Worm (Caenorhabditis elegans): ENCODE data around the gene F07G11.1.

Gene F07G11.1

DNA sequence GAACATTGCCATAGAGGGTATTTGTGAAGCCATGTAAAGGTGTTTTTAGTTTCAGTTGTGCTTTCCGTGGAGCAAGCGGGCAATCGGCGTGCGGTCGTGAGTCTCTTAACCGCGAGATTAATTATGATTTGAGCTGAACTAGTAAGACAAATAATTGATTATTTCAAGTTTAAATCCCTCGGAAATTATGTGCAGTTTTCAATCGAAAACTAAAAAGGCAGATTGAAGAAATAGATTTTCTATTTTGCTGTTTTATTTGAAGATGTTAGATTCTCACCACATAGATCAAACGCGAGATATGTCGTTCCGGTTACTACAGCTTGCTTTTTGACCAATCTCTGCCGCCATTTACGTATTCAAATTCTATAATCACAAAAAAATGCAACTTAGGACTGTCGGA lies 25.2 kb upstream of the F07G11.1 start, which contains the start of gene C13A2.3:
C13A2.3 (plus strand) TSS at position 301 of the 400 bp plus-strand sequence.
- TF ChIP-seq ref-2 (tag; optimal IDR thresholded peaks at IDR 0.05) (no peak), npax-4 (tag; optimal IDR thresholded peaks at IDR 0.05) (no peak), ceh-31 (tag; optimal IDR thresholded peaks at IDR 0.05) (no peak), ahr-1 (tag; optimal IDR thresholded peaks at IDR 0.05) (no peak), tbx-2 (tag; optimal IDR thresholded peaks at IDR 0.05) (no peak), lin-11 (tag; optimal IDR thresholded peaks at IDR 0.05) (no peak)

DNA sequence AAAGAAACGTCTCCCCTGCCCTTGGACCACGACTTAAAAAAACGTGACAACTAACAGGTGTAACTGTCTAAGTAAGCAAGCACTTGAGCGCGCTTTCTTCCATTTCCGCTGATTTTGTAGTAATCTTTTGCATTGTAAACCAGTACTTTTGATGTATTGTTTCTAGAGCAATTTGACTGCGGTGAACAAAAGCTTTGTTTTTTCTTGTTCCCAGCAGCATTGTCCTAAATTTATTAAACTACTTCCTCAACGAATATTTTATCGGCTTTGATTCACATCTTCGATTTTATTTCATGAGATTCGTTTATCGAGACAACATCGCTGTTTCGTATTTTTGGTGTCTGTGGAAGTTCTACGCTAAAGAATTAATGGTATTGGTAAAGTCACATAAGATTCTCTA lies 18.5 kb upstream of the F07G11.1 start, which contains the start of gene C13A2.1:
C13A2.1 (plus strand) TSS at position 301 of the 400 bp plus-strand sequence.
- no peak for TF ChIP-seq eyg-1 (tag; optimal IDR thresholded peaks at IDR 0.05)
- TF ChIP-seq hlh-13 (GFP tag; optimal IDR thresholded peaks at IDR 0.05) = no peak
- no peak for TF ChIP-seq ceh-48 (tag; optimal IDR thresholded peaks at IDR 0.05)
- no peak for TF ChIP-seq unc-86 (tag; optimal IDR thresholded peaks at IDR 0.05)
- TF ChIP-seq T23F11.4 (GFP tag; optimal IDR thresholded peaks at IDR 0.05) = no peak
- TF ChIP-seq tbx-7 (tag; optimal IDR thresholded peaks at IDR 0.05) = no peak
- TF ChIP-seq ama-1 (optimal IDR thresholded peaks at IDR 0.05) = no peak
- TF ChIP-seq sox-4 (tag; optimal IDR thresholded peaks at IDR 0.05) = no peak
- TF ChIP-seq pax-1 (tag; optimal IDR thresholded peaks at IDR 0.05) = no peak
- TF ChIP-seq sox-2 (GFP tag; IDR thresholded peaks at IDR 0.05) = no peak
- TF ChIP-seq elt-4 (tag; optimal IDR thresholded peaks at IDR 0.05) = no peak

DNA sequence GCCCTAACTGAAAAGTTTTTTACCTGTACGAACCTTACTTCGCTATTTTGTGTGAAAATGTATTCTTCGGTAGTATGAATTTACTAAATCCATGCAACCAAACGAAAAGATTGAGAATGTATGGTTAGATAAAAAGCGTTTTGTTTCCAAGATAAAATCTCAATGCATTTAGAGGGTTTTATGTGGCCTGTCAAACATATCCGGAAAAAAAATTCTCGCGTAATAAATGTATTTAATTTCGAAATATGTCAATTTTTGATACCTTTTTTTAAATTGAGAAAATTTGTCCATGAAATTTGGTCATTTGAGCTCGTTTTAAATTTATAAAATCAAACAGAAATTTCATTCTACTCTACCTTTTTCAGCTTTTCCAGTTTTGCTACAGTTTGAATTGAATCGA lies 11.9 kb upstream of the F07G11.1 start, which contains the start of gene F07G11.4:
F07G11.4 (minus strand) TSS at position 101 of the 400 bp plus-strand sequence.
- TF ChIP-seq ets-4 (tag; optimal IDR thresholded peaks at IDR 0.05) (no peak), unc-86 (tag; optimal IDR thresholded peaks at IDR 0.05) (no peak), hlh-6 (tag; optimal IDR thresholded peaks at IDR 0.05) (no peak), ceh-19 (GFP tag; optimal IDR thresholded peaks at IDR 0.05) (no peak), dmd-4 (tag; optimal IDR thresholded peaks at IDR 0.05; ENCODE audit: borderline replicate concordance) (no peak), K02D7.2 (tag; optimal IDR thresholded peaks at IDR 0.05) (no peak), pag-3 (tag; optimal IDR thresholded peaks at IDR 0.05; ENCODE audit: borderline replicate concordance) (no peak), ceh-24 (tag; optimal IDR thresholded peaks at IDR 0.05) (no peak), pha-2 (tag; optimal IDR thresholded peaks at IDR 0.05) (no peak), fkh-10 (GFP tag; optimal IDR thresholded peaks at IDR 0.05) (no peak), zip-5 (tag; optimal IDR thresholded peaks at IDR 0.05) (no peak), F13H6.1 (tag; optimal IDR thresholded peaks at IDR 0.05) (no peak)

ce11 chrV:7297263-7297662 lies 9.9 kb upstream of the F07G11.1 start, which contains the start of gene srj-32:
srj-32 (minus strand) TSS chrV:7297363.
- TF ChIP-seq fkh-6 (tag; optimal IDR thresholded peaks at IDR 0.05) (no peak), hlh-13 (GFP tag; optimal IDR thresholded peaks at IDR 0.05) (no peak), ceh-30 (tag; optimal IDR thresholded peaks at IDR 0.05) (no peak), lin-11 (tag; optimal IDR thresholded peaks at IDR 0.05) (no peak), ahr-1 (tag; optimal IDR thresholded peaks at IDR 0.05) (no peak), ceh-24 (tag; optimal IDR thresholded peaks at IDR 0.05) (no peak)

DNA sequence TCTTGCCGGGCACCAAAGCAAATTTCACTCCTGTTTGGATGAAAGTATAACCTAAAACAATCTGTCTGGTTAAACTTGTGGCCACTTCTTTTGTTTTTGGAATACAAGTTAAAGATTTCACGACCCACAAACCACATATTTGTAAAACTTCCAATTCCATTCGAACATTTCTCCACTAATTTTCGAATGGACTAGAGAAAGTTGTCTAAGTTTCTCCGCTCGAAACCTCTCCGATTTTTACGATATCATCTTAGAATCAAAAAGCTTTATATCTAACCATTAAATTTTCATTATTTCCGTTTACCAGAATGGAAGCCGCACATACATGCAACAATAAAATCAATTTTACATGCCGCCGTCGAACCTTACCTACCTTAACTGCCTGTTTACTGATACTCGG lies 8.7 kb upstream of the F07G11.1 start, which contains the start of gene F07G11.3:
F07G11.3 (plus strand) TSS at position 301 of the 400 bp plus-strand sequence.
- no peak for TF ChIP-seq tbx-7 (tag; optimal IDR thresholded peaks at IDR 0.05)
- no peak for TF ChIP-seq F13H6.1 (tag; optimal IDR thresholded peaks at IDR 0.05)
- TF ChIP-seq syd-9 (tag; optimal IDR thresholded peaks at IDR 0.05) = no peak
- TF ChIP-seq ceh-48 (tag; optimal IDR thresholded peaks at IDR 0.05) = no peak
- no peak for TF ChIP-seq madf-2 (tag; optimal IDR thresholded peaks at IDR 0.05)
- no peak for TF ChIP-seq ceh-24 (tag; optimal IDR thresholded peaks at IDR 0.05)
- no peak for TF ChIP-seq pat-9 (tag; optimal IDR thresholded peaks at IDR 0.05)
- no peak for TF ChIP-seq pha-2 (tag; optimal IDR thresholded peaks at IDR 0.05)
- TF ChIP-seq elt-2 (tag; optimal IDR thresholded peaks at IDR 0.05) = no peak
- TF ChIP-seq T23F11.4 (GFP tag; optimal IDR thresholded peaks at IDR 0.05) = no peak
